Fruit fly (Drosophila melanogaster) whole organism, prepupa: ENCODE results near the gene CG3246.

Source experiments
- Blimp-1 ChIP-seq: fragments of 200-800 bp; sonication (Bioruptor generic); optimal IDR thresholded peaks from 3 replicates; lab custom pipeline; 2017; ENCODE audit warnings: missing biosample characterization, missing genetic modification characterization, mild to moderate bottlenecking, moderate library complexity, missing genetic modification reagents
- CG10631 ChIP-seq: fragments of 200-800 bp; sonication (Bioruptor generic); optimal IDR thresholded peaks from 2 replicates; lab custom pipeline; 2016; ENCODE audit warnings: missing biosample characterization, missing genetic modification characterization
- CG10669 ChIP-seq: fragments of 200-800 bp; sonication (Bioruptor generic); optimal IDR thresholded peaks from 3 replicates; lab custom pipeline; 2018; ENCODE audit warnings: missing biosample characterization, mild to moderate bottlenecking, missing genetic modification characterization, moderate library complexity
- CG11762 ChIP-seq: fragments of 200-800 bp; sonication (Bioruptor generic); optimal IDR thresholded peaks from 3 replicates; lab custom pipeline; 2016; ENCODE audit warnings: missing biosample characterization, missing genetic modification characterization; ENCODE audit not compliant: insufficient read depth
- CG11902 ChIP-seq: fragments of 200-800 bp; sonication (Bioruptor generic); optimal IDR thresholded peaks from 3 replicates; lab custom pipeline; 2016; ENCODE audit warnings: missing biosample characterization, missing genetic modification characterization
- CG15336 ChIP-seq: fragments of 200-800 bp; sonication (Bioruptor generic); IDR thresholded peaks from 2 replicates; pipeline ENCODE4 v1.3.6; 2022; ENCODE audit warnings: missing biosample characterization, missing genetic modification characterization
- CG1621 ChIP-seq: fragments of 200-800 bp; sonication (Bioruptor generic); optimal IDR thresholded peaks from 3 replicates; lab custom pipeline; 2018; ENCODE audit warnings: missing biosample characterization, mild to moderate bottlenecking, missing genetic modification characterization
- CG16779 ChIP-seq: fragments of 200-800 bp; sonication (Bioruptor generic); optimal IDR thresholded peaks from 3 replicates; lab custom pipeline; 2017; ENCODE audit warnings: missing biosample characterization, mild to moderate bottlenecking, missing genetic modification characterization
- CG3032 ChIP-seq: fragments of 200-800 bp; optimal IDR thresholded peaks from 2 replicates; lab custom pipeline; 2019; ENCODE audit warnings: missing biosample characterization, mild to moderate bottlenecking, missing genetic modification characterization, moderate library complexity
- CG31627 ChIP-seq: fragments of 200-800 bp; sonication (Bioruptor generic); optimal IDR thresholded peaks from 3 replicates; lab custom pipeline; 2016; ENCODE audit warnings: missing biosample characterization, missing genetic modification characterization
- CG32006 ChIP-seq: fragments of 200-800 bp; sonication (Bioruptor generic); optimal IDR thresholded peaks from 3 replicates; lab custom pipeline; 2017; ENCODE audit warnings: missing biosample characterization, mild to moderate bottlenecking, missing genetic modification characterization
- CG34406 ChIP-seq: fragments of 200-800 bp; sonication (Bioruptor generic); optimal IDR thresholded peaks from 3 replicates; lab custom pipeline; 2016; ENCODE audit warnings: missing biosample characterization, missing genetic modification characterization
- CG3919 ChIP-seq: fragments of 200-800 bp; sonication (Bioruptor generic); optimal IDR thresholded peaks from 3 replicates; lab custom pipeline; 2016; ENCODE audit warnings: missing biosample characterization, missing genetic modification characterization
- CG4318 ChIP-seq: fragments of 200-800 bp; sonication (Bioruptor generic); optimal IDR thresholded peaks from 3 replicates; lab custom pipeline; 2017; ENCODE audit warnings: missing biosample characterization, mild to moderate bottlenecking, missing genetic modification characterization
- CG6163 ChIP-seq: fragments of 200-800 bp; sonication (Bioruptor generic); IDR thresholded peaks from 3 replicates; pipeline ENCODE4 v1.3.6; 2022; ENCODE audit warnings: missing biosample characterization, missing genetic modification characterization
- CG6792 ChIP-seq: fragments of 200-800 bp; sonication (Bioruptor generic); optimal IDR thresholded peaks from 3 replicates; lab custom pipeline; 2016; ENCODE audit warnings: missing biosample characterization, missing genetic modification characterization
- CG6808 ChIP-seq: fragments of 200-800 bp; sonication (Bioruptor generic); optimal IDR thresholded peaks from 3 replicates; lab custom pipeline; 2017; ENCODE audit warnings: missing biosample characterization, missing genetic modification characterization, mild to moderate bottlenecking, moderate library complexity, missing genetic modification reagents
- CG6854 ChIP-seq: fragments of 200-800 bp; sonication (Bioruptor generic); optimal IDR thresholded peaks from 2 replicates; lab custom pipeline; 2017; ENCODE audit warnings: missing biosample characterization, mild to moderate bottlenecking, missing genetic modification characterization
- CG7368 ChIP-seq: fragments of 200-800 bp; sonication (Bioruptor generic); optimal IDR thresholded peaks from 3 replicates; lab custom pipeline; 2016; ENCODE audit warnings: missing biosample characterization, missing genetic modification characterization
- CG8119 ChIP-seq: fragments of 200-800 bp; sonication (Bioruptor generic); IDR thresholded peaks from 3 replicates; pipeline ENCODE4 v1.3.6; 2022; ENCODE audit warnings: missing biosample characterization, missing genetic modification characterization
- CG8632 ChIP-seq: fragments of 200-800 bp; sonication (Bioruptor generic); optimal IDR thresholded peaks from 3 replicates; lab custom pipeline; 2016; ENCODE audit warnings: missing biosample characterization, missing genetic modification characterization
- CG9139 ChIP-seq: fragments of 200-800 bp; sonication (Bioruptor generic); optimal IDR thresholded peaks from 3 replicates; lab custom pipeline; 2017; ENCODE audit warnings: missing biosample characterization, mild to moderate bottlenecking, missing genetic modification characterization
- Eip78C ChIP-seq: fragments of 200-800 bp; sonication (Bioruptor generic); peaks from one replicate; lab custom pipeline; 2016; ENCODE audit warnings: missing biosample characterization, missing genetic modification characterization
- Eip93F ChIP-seq: fragments of 200-800 bp; sonication (Bioruptor generic); optimal IDR thresholded peaks from 2 replicates; lab custom pipeline; 2016; ENCODE audit warnings: missing biosample characterization, mild to moderate bottlenecking, missing genetic modification characterization
- Ets21C ChIP-seq: fragments of 200-800 bp; sonication (Bioruptor generic); optimal IDR thresholded peaks from 3 replicates; lab custom pipeline; 2016; ENCODE audit warnings: missing biosample characterization, missing genetic modification characterization
- Ets96B ChIP-seq: fragments of 200-800 bp; optimal IDR thresholded peaks from 2 replicates; lab custom pipeline; 2019; ENCODE audit warnings: missing biosample characterization, mild to moderate bottlenecking, missing genetic modification characterization, moderate library complexity
- Gug ChIP-seq: fragments of 200-800 bp; sonication (Bioruptor generic); IDR thresholded peaks from 2 replicates; pipeline ENCODE4 v1.3.6; 2022; ENCODE audit warnings: missing biosample characterization, missing genetic modification characterization
- Hr38 ChIP-seq: sonication (Bioruptor generic); optimal IDR thresholded peaks from 2 replicates; lab custom pipeline; 2016; ENCODE audit warnings: missing biosample characterization, missing genetic modification characterization
- Hr39 ChIP-seq: fragments of 200-800 bp; sonication (Bioruptor generic); optimal IDR thresholded peaks from 2 replicates; lab custom pipeline; 2016; ENCODE audit warnings: missing biosample characterization, missing genetic modification characterization
- Lpt ChIP-seq: fragments of 200-800 bp; sonication (Bioruptor generic); optimal IDR thresholded peaks from 3 replicates; lab custom pipeline; 2016; ENCODE audit warnings: missing biosample characterization, missing genetic modification characterization
- Met ChIP-seq: fragments of 200-800 bp; sonication (Bioruptor generic); optimal IDR thresholded peaks from 3 replicates; lab custom pipeline; 2016; ENCODE audit warnings: missing biosample characterization, missing genetic modification characterization
- OdsH ChIP-seq: fragments of 200-800 bp; sonication (Bioruptor generic); optimal IDR thresholded peaks from 3 replicates; lab custom pipeline; 2016; ENCODE audit warnings: missing biosample characterization, missing genetic modification characterization
- Smox ChIP-seq: fragments of 200-800 bp; sonication (Bioruptor generic); optimal IDR thresholded peaks from 3 replicates; lab custom pipeline; 2016; ENCODE audit warnings: missing biosample characterization, missing genetic modification characterization
- Sox102F ChIP-seq: fragments of 200-800 bp; sonication (Bioruptor generic); optimal IDR thresholded peaks from 2 replicates; lab custom pipeline; 2016; ENCODE audit warnings: missing biosample characterization, mild to moderate bottlenecking, missing genetic modification characterization
- Sox14 ChIP-seq: fragments of 200-800 bp; sonication (Bioruptor generic); optimal IDR thresholded peaks from 3 replicates; lab custom pipeline; 2016; ENCODE audit warnings: missing biosample characterization, missing genetic modification characterization
- achi ChIP-seq: fragments of 200-800 bp; sonication (Bioruptor generic); optimal IDR thresholded peaks from 3 replicates; lab custom pipeline; 2016; ENCODE audit warnings: missing biosample characterization, missing genetic modification characterization
- acj6 ChIP-seq: fragments of 200-800 bp; sonication (Bioruptor generic); optimal IDR thresholded peaks from 3 replicates; lab custom pipeline; 2016; ENCODE audit warnings: missing biosample characterization, missing genetic modification characterization
- cyc ChIP-seq: fragments of 200-800 bp; sonication (Bioruptor generic); optimal IDR thresholded peaks from 3 replicates; lab custom pipeline; 2016; ENCODE audit warnings: missing biosample characterization, missing genetic modification characterization
- dac ChIP-seq: fragments of 200-800 bp; sonication (Bioruptor generic); optimal IDR thresholded peaks from 2 replicates; lab custom pipeline; 2017; ENCODE audit warnings: missing biosample characterization, mild to moderate bottlenecking, missing genetic modification characterization
- dsx ChIP-seq: fragments of 200-800 bp; optimal IDR thresholded peaks from 3 replicates; lab custom pipeline; 2019; ENCODE audit warnings: missing biosample characterization, mild to moderate bottlenecking, missing genetic modification characterization, moderate library complexity; ENCODE audit not compliant: poor library complexity, severe bottlenecking
- eg ChIP-seq: fragments of 200-800 bp; sonication (Bioruptor generic); IDR thresholded peaks from 3 replicates; pipeline ENCODE4 v1.3.6; 2022; ENCODE audit warnings: missing biosample characterization, missing genetic modification characterization
- esn ChIP-seq: fragments of 200-800 bp; sonication (Bioruptor generic); optimal IDR thresholded peaks from 2 replicates; lab custom pipeline; 2016; ENCODE audit warnings: missing biosample characterization, mild to moderate bottlenecking, missing genetic modification characterization, moderate library complexity
- fd59A ChIP-seq: fragments of 200-800 bp; sonication (Bioruptor generic); optimal IDR thresholded peaks from 2 replicates; lab custom pipeline; 2017; ENCODE audit warnings: missing biosample characterization, mild to moderate bottlenecking, missing genetic modification characterization, missing genetic modification reagents
- fkh ChIP-seq: fragments of 200-800 bp; sonication (Bioruptor generic); optimal IDR thresholded peaks from 3 replicates; lab custom pipeline; 2017; ENCODE audit warnings: missing biosample characterization, mild to moderate bottlenecking, missing genetic modification characterization, moderate library complexity
- lz ChIP-seq: fragments of 200-800 bp; sonication (Bioruptor generic); optimal IDR thresholded peaks from 3 replicates; lab custom pipeline; 2016; ENCODE audit warnings: missing biosample characterization, missing genetic modification characterization
- net ChIP-seq: fragments of 200-800 bp; sonication (Bioruptor generic); optimal IDR thresholded peaks from 3 replicates; lab custom pipeline; 2016; ENCODE audit warnings: missing biosample characterization, missing genetic modification characterization
- pdm3 ChIP-seq: fragments of 200-800 bp; sonication (Bioruptor generic); optimal IDR thresholded peaks from 3 replicates; lab custom pipeline; 2016; ENCODE audit warnings: missing biosample characterization, missing genetic modification characterization
- salr ChIP-seq, 2 experiments: fragments of 200-800 bp; sonication (Bioruptor generic); optimal IDR thresholded peaks; 3 replicates each; lab custom pipeline; 2016 to 2018; ENCODE audit warnings: missing biosample characterization in 2 of 2, missing genetic modification characterization in 2 of 2, mild to moderate bottlenecking in 1 of 2
- spab ChIP-seq: fragments of 200-800 bp; sonication (Bioruptor generic); optimal IDR thresholded peaks from 2 replicates; lab custom pipeline; 2017; ENCODE audit warnings: missing biosample characterization, mild to moderate bottlenecking, missing genetic modification characterization, missing genetic modification reagents
- ss ChIP-seq, 2 experiments: fragments of 200-800 bp; sonication (Bioruptor generic); optimal IDR thresholded peaks; 2 replicates in 1 of 2; 3 replicates in 1 of 2; lab custom pipeline; 2017 to 2018; ENCODE audit warnings: mild to moderate bottlenecking in 2 of 2, missing biosample characterization in 2 of 2, missing genetic modification characterization in 2 of 2, moderate library complexity in 1 of 2
- svp ChIP-seq: fragments of 200-800 bp; sonication (Bioruptor generic); peaks from one replicate; lab custom pipeline; 2016; ENCODE audit warnings: missing biosample characterization, missing genetic modification characterization
- topi ChIP-seq: fragments of 200-800 bp; sonication (Bioruptor generic); optimal IDR thresholded peaks from 3 replicates; lab custom pipeline; 2016; ENCODE audit warnings: missing biosample characterization, missing genetic modification characterization

The CG3246 gene

dm6 chr2L:3440322-3440721, 21.4 kb downstream of the CG3246 start:
- TF ChIP-seq CG3032 (tag; lab: Kevin White, UChicago) (peak; percentile 53), pdm3 (GFP tag; lab: Kevin White, UChicago) (peak; percentile 82), dac (peak; percentile 63), dsx (no peak), fd59A (GFP tag; lab: Kevin White, UChicago) (peak; percentile 53), Eip78C (GFP tag; lab: Kevin White, UChicago) (peak; percentile 57), ss (GFP tag; optimal IDR thresholded peaks at IDR 0.05; lab: Kevin White, UChicago) (no peak), CG6854 (GFP tag; lab: Kevin White, UChicago) (no peak), CG1621 (tag; lab: Kevin White, UChicago) (peak; percentile 7), achi (GFP tag; lab: Kevin White, UChicago) (peak; percentile 49), Smox (GFP tag; lab: Kevin White, UChicago) (no peak), CG34406 (no peak), CG3919 (GFP tag; lab: Kevin White, UChicago) (peak; percentile 25), CG6163 (GFP tag; lab: Robert Waterston, UW) (peak; percentile 78), net (GFP tag; lab: Kevin White, UChicago) (peak; percentile 9), Sox14 (GFP tag; lab: Kevin White, UChicago) (peak; percentile 74), OdsH (peak; percentile 83), svp (GFP tag; lab: Kevin White, UChicago) (peak; percentile 45), Ets21C (GFP tag; lab: Kevin White, UChicago) (peak; percentile 30), eg (GFP tag; lab: Robert Waterston, UW) (peak; percentile 93), CG4318 (GFP tag; lab: Kevin White, UChicago) (peak; percentile 33), acj6 (GFP tag; lab: Kevin White, UChicago) (peak; percentile 81), CG10631 (GFP tag; lab: Kevin White, UChicago) (peak; percentile 59), CG16779 (tag; lab: Kevin White, UChicago) (no peak), salr (GFP tag; optimal IDR thresholded peaks at IDR 0.05; lab: Kevin White, UChicago) (peak in 1 of 2 experiments; percentile 49), CG9139 (GFP tag; lab: Kevin White, UChicago) (no peak), CG6792 (peak; percentile 65), Hr39 (GFP tag; lab: Kevin White, UChicago) (peak; percentile 40), CG8119 (GFP tag; lab: Robert Waterston, UW) (peak; percentile 90), CG15336 (GFP tag; lab: Robert Waterston, UW) (peak; percentile 83), CG32006 (GFP tag; lab: Kevin White, UChicago) (peak; percentile 70), Met (GFP tag; lab: Kevin White, UChicago) (no peak), cyc (GFP tag; lab: Kevin White, UChicago) (no peak), Blimp-1 (no peak), spab (GFP tag; lab: Kevin White, UChicago) (peak; percentile 60), Ets96B (tag; lab: Kevin White, UChicago) (peak; percentile 11), Gug (GFP tag; lab: Robert Waterston, UW) (peak; percentile 88), CG8632 (GFP tag; lab: Kevin White, UChicago) (no peak), fkh (GFP tag; lab: Kevin White, UChicago) (no peak), Hr38 (GFP tag; lab: Kevin White, UChicago) (peak; percentile 41), CG10669 (peak; percentile 49), CG31627 (GFP tag; lab: Kevin White, UChicago) (peak; percentile 41), Eip93F (GFP tag; lab: Kevin White, UChicago) (no peak), Lpt (peak; percentile 27), lz (GFP tag; lab: Kevin White, UChicago) (peak; percentile 10), CG7368 (GFP tag; lab: Kevin White, UChicago) (peak; percentile 66), Sox102F (GFP tag; lab: Kevin White, UChicago) (peak; percentile 57), topi (GFP tag; lab: Kevin White, UChicago) (no peak), CG6808 (peak; percentile 44), CG11902 (GFP tag; lab: Kevin White, UChicago) (no peak), CG11762 (GFP tag; lab: Kevin White, UChicago) (peak; percentile 70), esn (peak; percentile 63)
